Fruit fly (Drosophila melanogaster) whole organism, adult: ENCODE measurements around the gene Apoltp.

Experiments
- CG12768 ChIP-seq: fragments of 200-800 bp; sonication (Bioruptor generic); optimal IDR thresholded peaks from 2 replicates; lab custom pipeline; 2017; ENCODE audit warnings: missing biosample characterization, missing genetic modification characterization, mild to moderate bottlenecking, moderate library complexity, missing genetic modification reagents
- CG14711 ChIP-seq: fragments of 200-800 bp; sonication (Bioruptor generic); optimal IDR thresholded peaks from 2 replicates; lab custom pipeline; 2018; ENCODE audit warnings: missing biosample characterization, mild to moderate bottlenecking, missing genetic modification characterization, moderate library complexity
- CG1620 ChIP-seq: fragments of 200-800 bp; sonication (Bioruptor generic); optimal IDR thresholded peaks from 2 replicates; lab custom pipeline; 2016; ENCODE audit warnings: missing biosample characterization, missing genetic modification characterization
- CG5204 ChIP-seq: fragments of 200-800 bp; sonication (Bioruptor generic); optimal IDR thresholded peaks from 2 replicates; lab custom pipeline; 2016; ENCODE audit warnings: missing biosample characterization, missing genetic modification characterization
- CG7045 ChIP-seq: fragments of 200-800 bp; sonication (Bioruptor generic); optimal IDR thresholded peaks from 2 replicates; lab custom pipeline; 2017; ENCODE audit warnings: missing biosample characterization, mild to moderate bottlenecking, missing genetic modification characterization
- CG7101 ChIP-seq: fragments of 200-800 bp; sonication (Bioruptor generic); optimal IDR thresholded peaks from 2 replicates; lab custom pipeline; 2018; ENCODE audit warnings: missing biosample characterization, mild to moderate bottlenecking, missing genetic modification characterization, moderate library complexity
- Clk ChIP-seq: fragments of 200-800 bp; sonication (Bioruptor generic); optimal IDR thresholded peaks from 2 replicates; lab custom pipeline; 2017; ENCODE audit warnings: missing biosample characterization, missing genetic modification characterization
- Crg-1 ChIP-seq: fragments of 200-800 bp; sonication (Bioruptor generic); optimal IDR thresholded peaks from 2 replicates; lab custom pipeline; 2016; ENCODE audit warnings: missing biosample characterization, missing genetic modification characterization
- Hr96 ChIP-seq: fragments of 200-800 bp; sonication (Bioruptor generic); optimal IDR thresholded peaks from 2 replicates; lab custom pipeline; 2016; ENCODE audit warnings: missing biosample characterization, missing genetic modification characterization
- cic ChIP-seq: fragments of 200-800 bp; sonication (Bioruptor generic); optimal IDR thresholded peaks from 2 replicates; lab custom pipeline; 2017; ENCODE audit warnings: missing biosample characterization, mild to moderate bottlenecking, missing genetic modification characterization, moderate library complexity
- cnc ChIP-seq, 2 experiments: fragments of >200 bp; optimal IDR thresholded peaks; 2 replicates each; lab custom pipeline; 2017
- kay ChIP-seq: fragments of 200-800 bp; sonication (Bioruptor generic); peaks from one replicate; lab custom pipeline; 2016; ENCODE audit warnings: missing biosample characterization, missing genetic modification characterization, borderline replicate concordance
- ovo ChIP-seq: fragments of 200-800 bp; sonication (Bioruptor generic); optimal IDR thresholded peaks from 2 replicates; lab custom pipeline; 2016; ENCODE audit warnings: missing biosample characterization, missing genetic modification characterization
- tj ChIP-seq: fragments of 200-800 bp; sonication (Bioruptor generic); optimal IDR thresholded peaks from 3 replicates; lab custom pipeline; 2017; ENCODE audit warnings: missing biosample characterization, mild to moderate bottlenecking, missing genetic modification characterization, moderate library complexity

- TF ChIP-seq CG1620 (GFP tag; lab: Kevin White, UChicago), result no peak
- no peak for TF ChIP-seq ovo (GFP tag; lab: Kevin White, UChicago)
- no peak for TF ChIP-seq tj
- no peak for TF ChIP-seq Clk (GFP tag; lab: Kevin White, UChicago)
- TF ChIP-seq cic (GFP tag; lab: Kevin White, UChicago), result no peak
- TF ChIP-seq CG7101 (tag; lab: Kevin White, UChicago), result no peak
- no peak for TF ChIP-seq kay (GFP tag; lab: Kevin White, UChicago)
- TF ChIP-seq Crg-1 (GFP tag; lab: Kevin White, UChicago), result no peak
- TF ChIP-seq CG14711 (tag; lab: Kevin White, UChicago), result no peak
- TF ChIP-seq Hr96 (GFP tag; lab: Kevin White, UChicago), result no peak
- no peak for TF ChIP-seq CG12768 (GFP tag; lab: Kevin White, UChicago)
- no peak for TF ChIP-seq CG5204 (GFP tag; lab: Kevin White, UChicago)
- no peak for TF ChIP-seq CG7045
- no peak for TF ChIP-seq cnc (optimal IDR thresholded peaks at IDR 0.05; lab: Kevin White, UChicago)
Observed at dm6 chr2L:9697561-9697960, 63.6 kb downstream of the Apoltp start.
